Worm (Caenorhabditis elegans): ENCODE results near the gene F11G11.5.

- no peak for TF ChIP-seq egl-5 (tag; optimal IDR thresholded peaks at IDR 0.05)
- no peak for TF ChIP-seq nhr-76 (tag; optimal IDR thresholded peaks at IDR 0.05)
- no peak for TF ChIP-seq unc-62 (GFP tag; optimal IDR thresholded peaks at IDR 0.05)
- TF ChIP-seq egl-27 (tag; optimal IDR thresholded peaks at IDR 0.05) = no peak
Observed at ce11 chrII:4855489-4855888, 2.2 kb upstream of the F11G11.5 start.
